Comparison of ENCODE assay signal across 5 worm cellular contexts in the genomic region with DNA sequence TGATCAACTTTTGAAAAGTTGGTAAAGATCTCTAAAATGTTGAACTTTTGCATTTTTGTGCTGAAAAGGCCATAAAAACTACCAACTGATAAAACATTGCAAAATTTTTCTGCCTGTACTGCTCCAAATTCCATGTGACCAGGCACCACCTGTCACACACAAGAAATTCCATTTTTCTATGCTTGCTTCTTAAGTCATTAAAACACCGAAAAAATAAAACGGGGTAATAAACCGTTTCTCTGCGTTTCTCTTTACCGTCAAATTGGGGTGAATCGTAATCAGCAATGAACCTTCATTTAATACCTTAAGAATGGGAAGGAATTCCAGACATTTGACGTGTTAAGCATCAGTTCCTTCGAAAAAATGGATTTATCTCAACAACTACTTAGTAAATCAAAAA.
TF ChIP-seq lines count a peak whose summit lies in the region.

No protein-coding gene starts in this region.

TF ChIP-seq in whole organism, L1 larva, 84 proteins besides CTCF, POLR2A, EP300 and RAD21 (continues in another document):
- no peak for TF ChIP-seq tbx-2 (tag; optimal IDR thresholded peaks at IDR 0.05; lab: Kevin White, UChicago)
- no peak for TF ChIP-seq unc-86 (tag; optimal IDR thresholded peaks at IDR 0.05; lab: Kevin White, UChicago)
- peak; percentile 4 for TF ChIP-seq nhr-20 (tag; optimal IDR thresholded peaks at IDR 0.05; lab: Kevin White, UChicago)
- peak in 1 of 2 experiments; percentile 2 for TF ChIP-seq lsy-2 (tag; optimal IDR thresholded peaks at IDR 0.05; lab: Kevin White, UChicago)
- peak; percentile 6 for TF ChIP-seq blmp-1 (tag; optimal IDR thresholded peaks at IDR 0.05; lab: Kevin White, UChicago)
- TF ChIP-seq nhr-12 (tag; optimal IDR thresholded peaks at IDR 0.05; lab: Kevin White, UChicago) = no peak
- no peak for TF ChIP-seq sptf-1 (tag; optimal IDR thresholded peaks at IDR 0.05; lab: Kevin White, UChicago)
- TF ChIP-seq nhr-71 (tag; optimal IDR thresholded peaks at IDR 0.05; lab: Kevin White, UChicago) = peak; percentile 4
- no peak for TF ChIP-seq xbp-1 (tag; optimal IDR thresholded peaks at IDR 0.05; lab: Kevin White, UChicago)
- TF ChIP-seq lin-35 (GFP tag; optimal IDR thresholded peaks at IDR 0.05; lab: Kevin White, UChicago) = peak in 1 of 2 experiments; percentile 31
- TF ChIP-seq efl-1 (optimal IDR thresholded peaks at IDR 0.05; lab: Kevin White, UChicago) = no peak
- peak in 1 of 2 experiments; percentile 50 for TF ChIP-seq efl-1 (GFP tag; optimal IDR thresholded peaks at IDR 0.05 in 1 of 2; lab: Kevin White, UChicago)
- TF ChIP-seq nhr-11 (tag; optimal IDR thresholded peaks at IDR 0.05; lab: Kevin White, UChicago) = no peak
- no peak for TF ChIP-seq alr-1 (tag; optimal IDR thresholded peaks at IDR 0.05; lab: Kevin White, UChicago; ENCODE audit: borderline replicate concordance)
- no peak for TF ChIP-seq ceh-63 (GFP tag; optimal IDR thresholded peaks at IDR 0.05; lab: Kevin White, UChicago)
- no peak for TF ChIP-seq lir-3 (tag; optimal IDR thresholded peaks at IDR 0.05; lab: Kevin White, UChicago; ENCODE audit: poor library complexity)
- peak; percentile 86 for TF ChIP-seq elt-2 (tag; optimal IDR thresholded peaks at IDR 0.05; lab: Kevin White, UChicago)

TF ChIP-seq in whole organism, L2 larva, 48 proteins besides CTCF, POLR2A, EP300 and RAD21:
- peak; percentile 75 for TF ChIP-seq sma-9 (GFP tag; optimal IDR thresholded peaks at IDR 0.05; lab: Kevin White, UChicago)
- no peak for TF ChIP-seq sma-9 (tag; optimal IDR thresholded peaks at IDR 0.05; lab: Kevin White, UChicago)
- peak in 1 of 2 experiments; percentile 6 for TF ChIP-seq lsy-2 (tag; optimal IDR thresholded peaks at IDR 0.05; lab: Kevin White, UChicago)
- peak; percentile 64 for TF ChIP-seq crh-2 (tag; optimal IDR thresholded peaks at IDR 0.05; lab: Kevin White, UChicago)
- TF ChIP-seq fos-1 (tag; optimal IDR thresholded peaks at IDR 0.05; lab: Kevin White, UChicago) = peak; percentile 77
- TF ChIP-seq alr-1 (tag; optimal IDR thresholded peaks at IDR 0.05; lab: Kevin White, UChicago) = no peak
- TF ChIP-seq egl-27 (tag; optimal IDR thresholded peaks at IDR 0.05; lab: Kevin White, UChicago) = no peak
- TF ChIP-seq nhr-10 (tag; optimal IDR thresholded peaks at IDR 0.05; lab: Kevin White, UChicago) = no peak
- TF ChIP-seq F13H6.1 (tag; optimal IDR thresholded peaks at IDR 0.05; lab: Kevin White, UChicago) = peak; percentile 42
- no peak for TF ChIP-seq nhr-12 (tag; optimal IDR thresholded peaks at IDR 0.05; lab: Kevin White, UChicago)

TF ChIP-seq in whole organism, L3 larva, 47 proteins besides CTCF, POLR2A, EP300 and RAD21 (continues in another document):
- TF ChIP-seq lin-39 (tag; optimal IDR thresholded peaks at IDR 0.05; lab: Kevin White, UChicago) (no peak), ceh-16 (tag; optimal IDR thresholded peaks at IDR 0.05; lab: Kevin White, UChicago) (no peak), unc-62 (GFP tag; optimal IDR thresholded peaks at IDR 0.05; lab: Kevin White, UChicago) (no peak), unc-39 (tag; optimal IDR thresholded peaks at IDR 0.05; lab: Kevin White, UChicago) (no peak), nhr-23 (tag; optimal IDR thresholded peaks at IDR 0.05; lab: Kevin White, UChicago) (no peak), R02D3.7 (tag; optimal IDR thresholded peaks at IDR 0.05; lab: Kevin White, UChicago) (no peak), ztf-4 (tag; optimal IDR thresholded peaks at IDR 0.05; lab: Kevin White, UChicago) (no peak), lin-15B (tag; optimal IDR thresholded peaks at IDR 0.05; lab: Kevin White, UChicago) (no peak), nhr-76 (tag; optimal IDR thresholded peaks at IDR 0.05; lab: Kevin White, UChicago) (no peak), mml-1 (tag; optimal IDR thresholded peaks at IDR 0.05; lab: Kevin White, UChicago) (no peak), hmg-11 (tag; optimal IDR thresholded peaks at IDR 0.05; lab: Kevin White, UChicago) (no peak), ZK546.5 (tag; optimal IDR thresholded peaks at IDR 0.05; lab: Kevin White, UChicago) (no peak), snpc-4 (tag; optimal IDR thresholded peaks at IDR 0.05; lab: Kevin White, UChicago) (no peak), nhr-43 (tag; optimal IDR thresholded peaks at IDR 0.05; lab: Kevin White, UChicago; ENCODE audit: poor library complexity, severe bottlenecking) (no peak), nhr-11 (tag; optimal IDR thresholded peaks at IDR 0.05; lab: Kevin White, UChicago) (no peak), nfya-1 (tag; optimal IDR thresholded peaks at IDR 0.05; lab: Kevin White, UChicago; ENCODE audit: insufficient read depth) (no peak), ceh-82 (tag; optimal IDR thresholded peaks at IDR 0.05; lab: Kevin White, UChicago) (no peak), egl-27 (tag; optimal IDR thresholded peaks at IDR 0.05; lab: Kevin White, UChicago) (no peak), nhr-77 (tag; optimal IDR thresholded peaks at IDR 0.05; lab: Kevin White, UChicago) (no peak), pha-4 (tag; optimal IDR thresholded peaks at IDR 0.05; lab: Kevin White, UChicago) (peak; percentile 37), lsy-12 (tag; optimal IDR thresholded peaks at IDR 0.05; lab: Kevin White, UChicago) (no peak), jun-1 (tag; optimal IDR thresholded peaks at IDR 0.05; lab: Kevin White, UChicago) (peak; percentile 11)

TF ChIP-seq in whole organism, L4 larva, 104 proteins besides CTCF, POLR2A, EP300 and RAD21 (continues in another document):
- TF ChIP-seq dmd-6 (GFP tag; IDR thresholded peaks at IDR 0.05; lab: Robert Waterston, UW) (peak; percentile 93), mdl-1 (tag; optimal IDR thresholded peaks at IDR 0.05; lab: Kevin White, UChicago) (peak in 1 of 2 experiments; percentile 10), nhr-77 (tag; optimal IDR thresholded peaks at IDR 0.05; lab: Kevin White, UChicago) (peak; percentile 78), Y5F2A.4 (GFP tag; optimal IDR thresholded peaks at IDR 0.05; lab: Kevin White, UChicago) (no peak), zip-11 (GFP tag; IDR thresholded peaks at IDR 0.05; lab: Robert Waterston, UW) (no peak), tra-1 (GFP tag; IDR thresholded peaks at IDR 0.05; lab: Robert Waterston, UW) (peak; percentile 60; the same call in 1 of the 2 replicates), php-3 (GFP tag; IDR thresholded peaks at IDR 0.05; lab: Robert Waterston, UW) (peak; percentile 99), pqm-1 (tag; optimal IDR thresholded peaks at IDR 0.05; lab: Kevin White, UChicago) (peak; percentile 95), nhr-28 (tag; optimal IDR thresholded peaks at IDR 0.05; lab: Kevin White, UChicago) (peak; percentile 92), unc-130 (GFP tag; optimal IDR thresholded peaks at IDR 0.05; lab: Kevin White, UChicago) (no peak), nhr-11 (tag; optimal IDR thresholded peaks at IDR 0.05; lab: Kevin White, UChicago) (no peak), Y75B8A.6 (GFP tag; IDR thresholded peaks at IDR 0.05; lab: Robert Waterston, UW) (no peak), dve-1 (tag; optimal IDR thresholded peaks at IDR 0.05; lab: Kevin White, UChicago; ENCODE audit: insufficient read depth) (peak; percentile 91), F49E8.2 (tag; optimal IDR thresholded peaks at IDR 0.05; lab: Kevin White, UChicago; ENCODE audit: borderline replicate concordance) (no peak), nhr-102 (tag; optimal IDR thresholded peaks at IDR 0.05; lab: Kevin White, UChicago) (peak; percentile 23), R02D3.7 (tag; optimal IDR thresholded peaks at IDR 0.05; lab: Kevin White, UChicago) (no peak), egl-43 (GFP tag; IDR thresholded peaks at IDR 0.05; lab: Robert Waterston, UW) (no peak), hlh-11 (tag; optimal IDR thresholded peaks at IDR 0.05; lab: Kevin White, UChicago) (peak; percentile 88), mep-1 (tag; optimal IDR thresholded peaks at IDR 0.05; lab: Kevin White, UChicago) (peak; percentile 35), Y105C5A.15 (GFP tag; IDR thresholded peaks at IDR 0.05; lab: Robert Waterston, UW) (no peak), ama-1 (optimal IDR thresholded peaks at IDR 0.05; lab: Kevin White, UChicago) (no peak)

TF ChIP-seq in whole organism, young adult, 124 proteins besides CTCF, POLR2A, EP300 and RAD21:
- TF ChIP-seq egl-44 (GFP tag; IDR thresholded peaks at IDR 0.05; lab: Robert Waterston, UW) (0 out of 2 replicates have a peak, but pooled peaks have one; percentile 33), unc-62 (GFP tag; optimal IDR thresholded peaks at IDR 0.05; lab: Kevin White, UChicago) (peak; percentile 74), cebp-1 (GFP tag; IDR thresholded peaks at IDR 0.05; lab: Robert Waterston, UW) (no peak), cebp-1 (tag; optimal IDR thresholded peaks at IDR 0.05; lab: Kevin White, UChicago) (peak; percentile 59), nfyb-1 (GFP tag; IDR thresholded peaks at IDR 0.05; lab: Robert Waterston, UW) (no peak), rpc-1 (optimal IDR thresholded peaks at IDR 0.05; lab: Kevin White, UChicago) (no peak), rpc-1 (tag; optimal IDR thresholded peaks at IDR 0.05; lab: Kevin White, UChicago) (no peak), aptf-2 (GFP tag; conservative IDR thresholded peaks at IDR 0.05; lab: Robert Waterston, UW) (no peak), nfya-1 (tag; optimal IDR thresholded peaks at IDR 0.05; lab: Kevin White, UChicago; ENCODE audit: borderline replicate concordance, insufficient read depth) (no peak), snpc-1.3 (tag; optimal IDR thresholded peaks at IDR 0.05; lab: Kevin White, UChicago; ENCODE audit: insufficient read depth) (no peak), akir-1 (GFP tag; optimal IDR thresholded peaks at IDR 0.05; lab: Kevin White, UChicago) (no peak), nhr-80 (tag; optimal IDR thresholded peaks at IDR 0.05; lab: Kevin White, UChicago) (peak; percentile 89), dox-1 (GFP tag; IDR thresholded peaks at IDR 0.05; lab: Robert Waterston, UW) (peak; percentile 25; the same call in 1 of the 2 replicates), F37B4.10 (GFP tag; IDR thresholded peaks at IDR 0.05; lab: Robert Waterston, UW) (no peak)
